Worm (Caenorhabditis elegans): ENCODE measurements around the gene kin-9.

ce11 chrX:8408267-8408666, 24.2 kb upstream of the kin-9 start, which contains the start of gene sulp-3:
- TF ChIP-seq fkh-4 (tag; optimal IDR thresholded peaks at IDR 0.05; ENCODE audit: borderline replicate concordance) (no peak), mdl-1 (tag; optimal IDR thresholded peaks at IDR 0.05) (no peak), ztf-11 (tag; optimal IDR thresholded peaks at IDR 0.05) (no peak), lir-3 (tag; optimal IDR thresholded peaks at IDR 0.05; ENCODE audit: poor library complexity) (no peak), elt-2 (tag; optimal IDR thresholded peaks at IDR 0.05) (no peak), ceh-82 (tag; optimal IDR thresholded peaks at IDR 0.05) (no peak), nhr-76 (tag; optimal IDR thresholded peaks at IDR 0.05) (no peak), fos-1 (tag; optimal IDR thresholded peaks at IDR 0.05) (no peak), snpc-4 (tag; optimal IDR thresholded peaks at IDR 0.05) (no peak), irx-1 (tag; optimal IDR thresholded peaks at IDR 0.05) (no peak), mab-9 (GFP tag; IDR thresholded peaks at IDR 0.05) (no peak), nhr-28 (tag; optimal IDR thresholded peaks at IDR 0.05) (no peak)

Data from whole organism, L1 larva.